Fruit fly (Drosophila melanogaster) whole organism: ENCODE data around the gene Fbw5.
A peak's percentile ranks its signal among the peaks of the same experiment; 100 is the strongest.

Experiments
- CG8478 ChIP-seq: fragments of >200 bp; optimal IDR thresholded peaks from 2 replicates; lab custom pipeline; 2018; ENCODE audit warnings: inconsistent platforms
- Dll ChIP-seq: fragments of >200 bp; optimal IDR thresholded peaks from 2 replicates; lab custom pipeline; 2017
- EcR ChIP-seq, 2 experiments: fragments of >200 bp; optimal IDR thresholded peaks; 2 replicates each; lab custom pipeline; 2017; ENCODE audit warnings: missing biosample characterization in 2 of 2, missing genetic modification characterization in 2 of 2, missing genetic modification reagents in 2 of 2
- pan ChIP-seq: fragments of >200 bp; optimal IDR thresholded peaks from 2 replicates; lab custom pipeline; 2017
- psq ChIP-seq: fragments of >200 bp; optimal IDR thresholded peaks from 2 replicates; lab custom pipeline; 2017
- usp ChIP-seq: fragments of >200 bp; optimal IDR thresholded peaks from 2 replicates; lab custom pipeline; 2017; ENCODE audit warnings: missing biosample characterization, missing genetic modification characterization, mixed read lengths

Gene Fbw5

dm6 chr2L:6076829-6077364 lies 11.1 kb upstream of the Fbw5 start:
- TF ChIP-seq psq (lab: Kevin White, UChicago) (no peak), pan (lab: Kevin White, UChicago) (no peak), usp (no peak), EcR (GFP tag; optimal IDR thresholded peaks at IDR 0.05; lab: Kevin White, UChicago) (peak in 1 of 2 experiments; percentile 16)

- no peak for TF ChIP-seq pan (lab: Kevin White, UChicago)
- no peak for TF ChIP-seq psq (lab: Kevin White, UChicago)
- no peak for TF ChIP-seq CG8478 (lab: Kevin White, UChicago)
- TF ChIP-seq Dll (lab: Kevin White, UChicago), result no peak
- TF ChIP-seq EcR (GFP tag; optimal IDR thresholded peaks at IDR 0.05; lab: Kevin White, UChicago), result no peak
- TF ChIP-seq usp, result no peak
Measured at dm6 chr2L:6076143-6076542, 10.4 kb upstream of the Fbw5 start.

dm6 chr2L:6075345-6075744 lies 9.6 kb upstream of the Fbw5 start:
- no peak for TF ChIP-seq pan (lab: Kevin White, UChicago)
- TF ChIP-seq CG8478 (lab: Kevin White, UChicago), result no peak
- no peak for TF ChIP-seq usp
- no peak for TF ChIP-seq Dll (lab: Kevin White, UChicago)
- TF ChIP-seq EcR (GFP tag; optimal IDR thresholded peaks at IDR 0.05; lab: Kevin White, UChicago), result no peak
- TF ChIP-seq psq (lab: Kevin White, UChicago), result no peak

dm6 chr2L:6074314-6074713 lies 8.6 kb upstream of the Fbw5 start:
- no peak for TF ChIP-seq usp
- TF ChIP-seq EcR (GFP tag; optimal IDR thresholded peaks at IDR 0.05; lab: Kevin White, UChicago), result no peak
- no peak for TF ChIP-seq Dll (lab: Kevin White, UChicago)
- TF ChIP-seq pan (lab: Kevin White, UChicago), result no peak
- no peak for TF ChIP-seq psq (lab: Kevin White, UChicago)
- no peak for TF ChIP-seq CG8478 (lab: Kevin White, UChicago)

- TF ChIP-seq pan (lab: Kevin White, UChicago), result no peak
- TF ChIP-seq Dll (lab: Kevin White, UChicago), result no peak
- TF ChIP-seq usp, result no peak
- no peak for TF ChIP-seq psq (lab: Kevin White, UChicago)
Measured at dm6 chr2L:6073894-6074293, 8.1 kb upstream of the Fbw5 start.

- TF ChIP-seq CG8478 (lab: Kevin White, UChicago), result no peak
Measured at dm6 chr2L:6072124-6072523, 6.4 kb upstream of the Fbw5 start.

- TF ChIP-seq EcR (GFP tag; optimal IDR thresholded peaks at IDR 0.05; lab: Kevin White, UChicago) (no peak), CG8478 (lab: Kevin White, UChicago) (no peak), pan (lab: Kevin White, UChicago) (no peak), usp (no peak), Dll (lab: Kevin White, UChicago) (no peak), psq (lab: Kevin White, UChicago) (no peak)
Measured at dm6 chr2L:6070656-6071231, 5.0 kb upstream of the Fbw5 start, which contains the start of the genes CG9154 and Kr-h2. Gene CG9154 (minus strand): TSS chr2L:6070686. Gene Kr-h2 (plus strand): TSS chr2L:6070990.

- TF ChIP-seq usp (no peak), CG8478 (lab: Kevin White, UChicago) (no peak), psq (lab: Kevin White, UChicago) (no peak), EcR (GFP tag; optimal IDR thresholded peaks at IDR 0.05; lab: Kevin White, UChicago) (no peak)
Measured at dm6 chr2L:6068544-6069251, 2.9 kb upstream of the Fbw5 start, which contains the start of the genes CG9150 and Pfdn1. Gene CG9150 (minus strand): TSS chr2L:6068594. Gene Pfdn1 (plus strand): TSS chr2L:6069079.

dm6 chr2L:6062382-6063082 lies 3.2 kb downstream of the Fbw5 start, which contains the start of the genes ND-51 and CG13994:
Gene ND-51 (minus strand): TSS chr2L:6062757.
Gene CG13994 (plus strand): TSS chr2L:6062989.
- TF ChIP-seq psq (lab: Kevin White, UChicago), result no peak
- TF ChIP-seq usp, result no peak
- no peak for TF ChIP-seq pan (lab: Kevin White, UChicago)
- no peak for TF ChIP-seq EcR (GFP tag; optimal IDR thresholded peaks at IDR 0.05; lab: Kevin White, UChicago)
- TF ChIP-seq CG8478 (lab: Kevin White, UChicago), result no peak
- no peak for TF ChIP-seq Dll (lab: Kevin White, UChicago)

dm6 chr2L:6060210-6060609 lies 5.5 kb downstream of the Fbw5 start, which contains the start of gene CG34180:
Gene CG34180 (plus strand): TSS chr2L:6060510.
- TF ChIP-seq psq (lab: Kevin White, UChicago) (no peak), EcR (GFP tag; optimal IDR thresholded peaks at IDR 0.05; lab: Kevin White, UChicago) (no peak), usp (no peak), pan (lab: Kevin White, UChicago) (no peak), CG8478 (lab: Kevin White, UChicago) (no peak), Dll (lab: Kevin White, UChicago) (no peak)

- TF ChIP-seq EcR (GFP tag; optimal IDR thresholded peaks at IDR 0.05; lab: Kevin White, UChicago), result no peak
- TF ChIP-seq Dll (lab: Kevin White, UChicago), result no peak
- no peak for TF ChIP-seq psq (lab: Kevin White, UChicago)
- no peak for TF ChIP-seq CG8478 (lab: Kevin White, UChicago)
- TF ChIP-seq usp, result no peak
- TF ChIP-seq pan (lab: Kevin White, UChicago), result no peak
Measured at dm6 chr2L:6053874-6054469, 11.8 kb downstream of the Fbw5 start, which contains the start of gene CG13995. Gene CG13995 (plus strand): TSS chr2L:6054302.
